Fruit fly (Drosophila melanogaster) whole organism, prepupa: Measurements from ENCODE around the gene Ser7.
A peak's percentile ranks its signal among the peaks of the same experiment; 100 is the strongest.

ENCODE experiments used
- Blimp-1 ChIP-seq: fragments of 200-800 bp; sonication (Bioruptor generic); optimal IDR thresholded peaks from 3 replicates; lab custom pipeline; 2017; ENCODE audit warnings: missing biosample characterization, missing genetic modification characterization, mild to moderate bottlenecking, moderate library complexity, missing genetic modification reagents
- CG10631 ChIP-seq: fragments of 200-800 bp; sonication (Bioruptor generic); optimal IDR thresholded peaks from 2 replicates; lab custom pipeline; 2016; ENCODE audit warnings: missing biosample characterization, missing genetic modification characterization
- CG10669 ChIP-seq: fragments of 200-800 bp; sonication (Bioruptor generic); optimal IDR thresholded peaks from 3 replicates; lab custom pipeline; 2018; ENCODE audit warnings: missing biosample characterization, mild to moderate bottlenecking, missing genetic modification characterization, moderate library complexity
- CG11762 ChIP-seq: fragments of 200-800 bp; sonication (Bioruptor generic); optimal IDR thresholded peaks from 3 replicates; lab custom pipeline; 2016; ENCODE audit warnings: missing biosample characterization, missing genetic modification characterization; ENCODE audit not compliant: insufficient read depth
- CG11902 ChIP-seq: fragments of 200-800 bp; sonication (Bioruptor generic); optimal IDR thresholded peaks from 3 replicates; lab custom pipeline; 2016; ENCODE audit warnings: missing biosample characterization, missing genetic modification characterization
- CG15336 ChIP-seq: fragments of 200-800 bp; sonication (Bioruptor generic); IDR thresholded peaks from 2 replicates; pipeline ENCODE4 v1.3.6; 2022; ENCODE audit warnings: missing biosample characterization, missing genetic modification characterization
- CG1621 ChIP-seq: fragments of 200-800 bp; sonication (Bioruptor generic); optimal IDR thresholded peaks from 3 replicates; lab custom pipeline; 2018; ENCODE audit warnings: missing biosample characterization, mild to moderate bottlenecking, missing genetic modification characterization
- CG16779 ChIP-seq: fragments of 200-800 bp; sonication (Bioruptor generic); optimal IDR thresholded peaks from 3 replicates; lab custom pipeline; 2017; ENCODE audit warnings: missing biosample characterization, mild to moderate bottlenecking, missing genetic modification characterization
- CG3032 ChIP-seq: fragments of 200-800 bp; optimal IDR thresholded peaks from 2 replicates; lab custom pipeline; 2019; ENCODE audit warnings: missing biosample characterization, mild to moderate bottlenecking, missing genetic modification characterization, moderate library complexity
- CG31627 ChIP-seq: fragments of 200-800 bp; sonication (Bioruptor generic); optimal IDR thresholded peaks from 3 replicates; lab custom pipeline; 2016; ENCODE audit warnings: missing biosample characterization, missing genetic modification characterization
- CG32006 ChIP-seq: fragments of 200-800 bp; sonication (Bioruptor generic); optimal IDR thresholded peaks from 3 replicates; lab custom pipeline; 2017; ENCODE audit warnings: missing biosample characterization, mild to moderate bottlenecking, missing genetic modification characterization
- CG34406 ChIP-seq: fragments of 200-800 bp; sonication (Bioruptor generic); optimal IDR thresholded peaks from 3 replicates; lab custom pipeline; 2016; ENCODE audit warnings: missing biosample characterization, missing genetic modification characterization
- CG4318 ChIP-seq: fragments of 200-800 bp; sonication (Bioruptor generic); optimal IDR thresholded peaks from 3 replicates; lab custom pipeline; 2017; ENCODE audit warnings: missing biosample characterization, mild to moderate bottlenecking, missing genetic modification characterization
- CG6163 ChIP-seq: fragments of 200-800 bp; sonication (Bioruptor generic); IDR thresholded peaks from 3 replicates; pipeline ENCODE4 v1.3.6; 2022; ENCODE audit warnings: missing biosample characterization, missing genetic modification characterization
- CG6792 ChIP-seq: fragments of 200-800 bp; sonication (Bioruptor generic); optimal IDR thresholded peaks from 3 replicates; lab custom pipeline; 2016; ENCODE audit warnings: missing biosample characterization, missing genetic modification characterization
- CG6808 ChIP-seq: fragments of 200-800 bp; sonication (Bioruptor generic); optimal IDR thresholded peaks from 3 replicates; lab custom pipeline; 2017; ENCODE audit warnings: missing biosample characterization, missing genetic modification characterization, mild to moderate bottlenecking, moderate library complexity, missing genetic modification reagents
- CG6854 ChIP-seq: fragments of 200-800 bp; sonication (Bioruptor generic); optimal IDR thresholded peaks from 2 replicates; lab custom pipeline; 2017; ENCODE audit warnings: missing biosample characterization, mild to moderate bottlenecking, missing genetic modification characterization
- CG7368 ChIP-seq: fragments of 200-800 bp; sonication (Bioruptor generic); optimal IDR thresholded peaks from 3 replicates; lab custom pipeline; 2016; ENCODE audit warnings: missing biosample characterization, missing genetic modification characterization
- CG8119 ChIP-seq: fragments of 200-800 bp; sonication (Bioruptor generic); IDR thresholded peaks from 3 replicates; pipeline ENCODE4 v1.3.6; 2022; ENCODE audit warnings: missing biosample characterization, missing genetic modification characterization
- CG8319 ChIP-seq: fragments of 200-800 bp; sonication (Bioruptor generic); optimal IDR thresholded peaks from 3 replicates; lab custom pipeline; 2016; ENCODE audit warnings: missing biosample characterization, missing genetic modification characterization
- CG9139 ChIP-seq: fragments of 200-800 bp; sonication (Bioruptor generic); optimal IDR thresholded peaks from 3 replicates; lab custom pipeline; 2017; ENCODE audit warnings: missing biosample characterization, mild to moderate bottlenecking, missing genetic modification characterization
- Eip75B ChIP-seq: fragments of 200-800 bp; sonication (Bioruptor generic); optimal IDR thresholded peaks from 3 replicates; lab custom pipeline; 2016; ENCODE audit warnings: missing biosample characterization, missing genetic modification characterization
- Ets21C ChIP-seq: fragments of 200-800 bp; sonication (Bioruptor generic); optimal IDR thresholded peaks from 3 replicates; lab custom pipeline; 2016; ENCODE audit warnings: missing biosample characterization, missing genetic modification characterization
- Ets96B ChIP-seq: fragments of 200-800 bp; optimal IDR thresholded peaks from 2 replicates; lab custom pipeline; 2019; ENCODE audit warnings: missing biosample characterization, mild to moderate bottlenecking, missing genetic modification characterization, moderate library complexity
- Gug ChIP-seq: fragments of 200-800 bp; sonication (Bioruptor generic); IDR thresholded peaks from 2 replicates; pipeline ENCODE4 v1.3.6; 2022; ENCODE audit warnings: missing biosample characterization, missing genetic modification characterization
- Hr38 ChIP-seq: sonication (Bioruptor generic); optimal IDR thresholded peaks from 2 replicates; lab custom pipeline; 2016; ENCODE audit warnings: missing biosample characterization, missing genetic modification characterization
- Hr39 ChIP-seq: fragments of 200-800 bp; sonication (Bioruptor generic); optimal IDR thresholded peaks from 2 replicates; lab custom pipeline; 2016; ENCODE audit warnings: missing biosample characterization, missing genetic modification characterization
- Hr4 ChIP-seq: fragments of 200-800 bp; sonication (Bioruptor generic); optimal IDR thresholded peaks from 3 replicates; lab custom pipeline; 2016; ENCODE audit warnings: missing biosample characterization, missing genetic modification characterization
- Lpt ChIP-seq: fragments of 200-800 bp; sonication (Bioruptor generic); optimal IDR thresholded peaks from 3 replicates; lab custom pipeline; 2016; ENCODE audit warnings: missing biosample characterization, missing genetic modification characterization
- Met ChIP-seq: fragments of 200-800 bp; sonication (Bioruptor generic); optimal IDR thresholded peaks from 3 replicates; lab custom pipeline; 2016; ENCODE audit warnings: missing biosample characterization, missing genetic modification characterization
- OdsH ChIP-seq: fragments of 200-800 bp; sonication (Bioruptor generic); optimal IDR thresholded peaks from 3 replicates; lab custom pipeline; 2016; ENCODE audit warnings: missing biosample characterization, missing genetic modification characterization
- Sox102F ChIP-seq: fragments of 200-800 bp; sonication (Bioruptor generic); optimal IDR thresholded peaks from 2 replicates; lab custom pipeline; 2016; ENCODE audit warnings: missing biosample characterization, mild to moderate bottlenecking, missing genetic modification characterization
- Sox14 ChIP-seq: fragments of 200-800 bp; sonication (Bioruptor generic); optimal IDR thresholded peaks from 3 replicates; lab custom pipeline; 2016; ENCODE audit warnings: missing biosample characterization, missing genetic modification characterization
- Sox15 ChIP-seq: fragments of 200-800 bp; sonication (Bioruptor generic); optimal IDR thresholded peaks from 3 replicates; lab custom pipeline; 2016; ENCODE audit warnings: missing biosample characterization, missing genetic modification characterization
- achi ChIP-seq: fragments of 200-800 bp; sonication (Bioruptor generic); optimal IDR thresholded peaks from 3 replicates; lab custom pipeline; 2016; ENCODE audit warnings: missing biosample characterization, missing genetic modification characterization
- acj6 ChIP-seq: fragments of 200-800 bp; sonication (Bioruptor generic); optimal IDR thresholded peaks from 3 replicates; lab custom pipeline; 2016; ENCODE audit warnings: missing biosample characterization, missing genetic modification characterization
- cyc ChIP-seq: fragments of 200-800 bp; sonication (Bioruptor generic); optimal IDR thresholded peaks from 3 replicates; lab custom pipeline; 2016; ENCODE audit warnings: missing biosample characterization, missing genetic modification characterization
- dac ChIP-seq: fragments of 200-800 bp; sonication (Bioruptor generic); optimal IDR thresholded peaks from 2 replicates; lab custom pipeline; 2017; ENCODE audit warnings: missing biosample characterization, mild to moderate bottlenecking, missing genetic modification characterization
- dsx ChIP-seq: fragments of 200-800 bp; optimal IDR thresholded peaks from 3 replicates; lab custom pipeline; 2019; ENCODE audit warnings: missing biosample characterization, mild to moderate bottlenecking, missing genetic modification characterization, moderate library complexity; ENCODE audit not compliant: poor library complexity, severe bottlenecking
- eg ChIP-seq: fragments of 200-800 bp; sonication (Bioruptor generic); IDR thresholded peaks from 3 replicates; pipeline ENCODE4 v1.3.6; 2022; ENCODE audit warnings: missing biosample characterization, missing genetic modification characterization
- esn ChIP-seq: fragments of 200-800 bp; sonication (Bioruptor generic); optimal IDR thresholded peaks from 2 replicates; lab custom pipeline; 2016; ENCODE audit warnings: missing biosample characterization, mild to moderate bottlenecking, missing genetic modification characterization, moderate library complexity
- fd59A ChIP-seq: fragments of 200-800 bp; sonication (Bioruptor generic); optimal IDR thresholded peaks from 2 replicates; lab custom pipeline; 2017; ENCODE audit warnings: missing biosample characterization, mild to moderate bottlenecking, missing genetic modification characterization, missing genetic modification reagents
- fd85E ChIP-seq: fragments of 200-800 bp; sonication (Bioruptor generic); optimal IDR thresholded peaks from 3 replicates; lab custom pipeline; 2016; ENCODE audit warnings: missing biosample characterization, missing genetic modification characterization
- fkh ChIP-seq: fragments of 200-800 bp; sonication (Bioruptor generic); optimal IDR thresholded peaks from 3 replicates; lab custom pipeline; 2017; ENCODE audit warnings: missing biosample characterization, mild to moderate bottlenecking, missing genetic modification characterization, moderate library complexity
- lz ChIP-seq: fragments of 200-800 bp; sonication (Bioruptor generic); optimal IDR thresholded peaks from 3 replicates; lab custom pipeline; 2016; ENCODE audit warnings: missing biosample characterization, missing genetic modification characterization
- net ChIP-seq: fragments of 200-800 bp; sonication (Bioruptor generic); optimal IDR thresholded peaks from 3 replicates; lab custom pipeline; 2016; ENCODE audit warnings: missing biosample characterization, missing genetic modification characterization
- pdm3 ChIP-seq: fragments of 200-800 bp; sonication (Bioruptor generic); optimal IDR thresholded peaks from 3 replicates; lab custom pipeline; 2016; ENCODE audit warnings: missing biosample characterization, missing genetic modification characterization
- salr ChIP-seq, 2 experiments: fragments of 200-800 bp; sonication (Bioruptor generic); optimal IDR thresholded peaks; 3 replicates each; lab custom pipeline; 2016 to 2018; ENCODE audit warnings: missing biosample characterization in 2 of 2, missing genetic modification characterization in 2 of 2, mild to moderate bottlenecking in 1 of 2
- spab ChIP-seq: fragments of 200-800 bp; sonication (Bioruptor generic); optimal IDR thresholded peaks from 2 replicates; lab custom pipeline; 2017; ENCODE audit warnings: missing biosample characterization, mild to moderate bottlenecking, missing genetic modification characterization, missing genetic modification reagents
- ss ChIP-seq, 2 experiments: fragments of 200-800 bp; sonication (Bioruptor generic); optimal IDR thresholded peaks; 2 replicates in 1 of 2; 3 replicates in 1 of 2; lab custom pipeline; 2017 to 2018; ENCODE audit warnings: mild to moderate bottlenecking in 2 of 2, missing biosample characterization in 2 of 2, missing genetic modification characterization in 2 of 2, moderate library complexity in 1 of 2
- svp ChIP-seq: fragments of 200-800 bp; sonication (Bioruptor generic); peaks from one replicate; lab custom pipeline; 2016; ENCODE audit warnings: missing biosample characterization, missing genetic modification characterization
- topi ChIP-seq: fragments of 200-800 bp; sonication (Bioruptor generic); optimal IDR thresholded peaks from 3 replicates; lab custom pipeline; 2016; ENCODE audit warnings: missing biosample characterization, missing genetic modification characterization
- vri ChIP-seq: fragments of 200-800 bp; sonication (Bioruptor generic); optimal IDR thresholded peaks from 3 replicates; lab custom pipeline; 2016; ENCODE audit warnings: missing biosample characterization, mild to moderate bottlenecking, missing genetic modification characterization

The Ser7 gene

dm6 chrX:9884221-9884620, 19.2 kb downstream of the Ser7 start, which contains the start of gene CG9691:
CG9691 (plus strand) TSS chrX:9884442.
- peak; percentile 43 for TF ChIP-seq Lpt (GFP tag; lab: Kevin White, UChicago)
- TF ChIP-seq CG15336 = no peak
- TF ChIP-seq cyc (GFP tag; lab: Kevin White, UChicago) = no peak
- no peak for TF ChIP-seq Blimp-1 (GFP tag; lab: Kevin White, UChicago)
- TF ChIP-seq Ets96B (tag; lab: Kevin White, UChicago) = no peak
- no peak for TF ChIP-seq CG9139 (GFP tag; lab: Kevin White, UChicago)
- no peak for TF ChIP-seq CG6792
- TF ChIP-seq Eip75B (GFP tag; lab: Kevin White, UChicago) = no peak
- TF ChIP-seq CG1621 = peak; percentile 38
- peak; percentile 36 for TF ChIP-seq achi (GFP tag; lab: Kevin White, UChicago)
- no peak for TF ChIP-seq Ets21C (GFP tag; lab: Kevin White, UChicago)
- peak; percentile 31 for TF ChIP-seq OdsH (GFP tag; lab: Kevin White, UChicago)
- TF ChIP-seq CG6854 (GFP tag; lab: Kevin White, UChicago) = peak; percentile 67
- TF ChIP-seq CG8319 (GFP tag; lab: Kevin White, UChicago) = no peak
- TF ChIP-seq topi (GFP tag; lab: Kevin White, UChicago) = no peak
- TF ChIP-seq CG3032 = no peak
- peak; percentile 3 for TF ChIP-seq Hr4
- no peak for TF ChIP-seq vri (GFP tag; lab: Kevin White, UChicago)
- TF ChIP-seq CG34406 (GFP tag; lab: Kevin White, UChicago) = peak; percentile 29
- no peak for TF ChIP-seq CG11902 (GFP tag; lab: Kevin White, UChicago)
- peak; percentile 45; the same call in 2 of the 3 replicates for TF ChIP-seq CG6163 (GFP tag; lab: Robert Waterston, UW)
- TF ChIP-seq CG4318 (GFP tag; lab: Kevin White, UChicago) = no peak
- TF ChIP-seq dac (GFP tag; lab: Kevin White, UChicago) = no peak
- no peak for TF ChIP-seq fd85E (GFP tag; lab: Kevin White, UChicago)
- TF ChIP-seq fd59A (GFP tag; lab: Kevin White, UChicago) = no peak
- TF ChIP-seq CG10631 (GFP tag; lab: Kevin White, UChicago) = no peak
- TF ChIP-seq eg (GFP tag; lab: Robert Waterston, UW) = peak; percentile 60
- TF ChIP-seq Sox14 = no peak
- TF ChIP-seq CG6808 (GFP tag; lab: Kevin White, UChicago) = peak; percentile 19
- no peak for TF ChIP-seq CG31627 (GFP tag; lab: Kevin White, UChicago)
- TF ChIP-seq Sox15 (GFP tag; lab: Kevin White, UChicago) = no peak
- TF ChIP-seq ss (GFP tag; optimal IDR thresholded peaks at IDR 0.05; lab: Kevin White, UChicago) = peak in 1 of 2 experiments; percentile 42
- no peak for TF ChIP-seq Hr39
- TF ChIP-seq dsx (GFP tag; lab: Kevin White, UChicago) = peak; percentile 0
- TF ChIP-seq Gug (GFP tag; lab: Robert Waterston, UW) = no peak
- TF ChIP-seq svp (GFP tag; lab: Kevin White, UChicago) = no peak
- TF ChIP-seq fkh (GFP tag; lab: Kevin White, UChicago) = no peak
- no peak for TF ChIP-seq salr (GFP tag; optimal IDR thresholded peaks at IDR 0.05; lab: Kevin White, UChicago)
- TF ChIP-seq pdm3 (GFP tag; lab: Kevin White, UChicago) = peak; percentile 3
- TF ChIP-seq net (GFP tag; lab: Kevin White, UChicago) = no peak
- peak; percentile 13 for TF ChIP-seq acj6 (GFP tag; lab: Kevin White, UChicago)
- no peak for TF ChIP-seq Hr38 (GFP tag; lab: Kevin White, UChicago)
- no peak for TF ChIP-seq spab
- TF ChIP-seq CG7368 = no peak
- no peak for TF ChIP-seq lz (GFP tag; lab: Kevin White, UChicago)
- no peak for TF ChIP-seq CG10669
- no peak for TF ChIP-seq Sox102F (GFP tag; lab: Kevin White, UChicago)
- peak; percentile 46; the same call in 1 of the 3 replicates for TF ChIP-seq CG8119 (GFP tag; lab: Robert Waterston, UW)
- TF ChIP-seq Met (GFP tag; lab: Kevin White, UChicago) = no peak
- TF ChIP-seq CG16779 (tag; lab: Kevin White, UChicago) = no peak
- TF ChIP-seq CG11762 (GFP tag; lab: Kevin White, UChicago) = no peak
- peak; percentile 19 for TF ChIP-seq CG32006 (GFP tag; lab: Kevin White, UChicago)
- TF ChIP-seq esn = no peak
